Worm (Caenorhabditis elegans) whole organism, L3 larva: Measurements from ENCODE around the gene Y57G11C.20.

Experiments used
- ZK546.5 ChIP-seq: sonication (generic microtip); optimal IDR thresholded peaks from 2 replicates; lab custom pipeline; 2017; ENCODE audit warnings: missing biosample characterization, missing genetic modification characterization
- ama-1 ChIP-seq: fragments of 150-350 bp; optimal IDR thresholded peaks from 2 replicates; lab custom pipeline; 2018
- ceh-16 ChIP-seq: sonication (generic microtip); optimal IDR thresholded peaks from 2 replicates; lab custom pipeline; 2017; ENCODE audit warnings: missing biosample characterization, missing genetic modification characterization
- ceh-28 ChIP-seq: fragments of 150-350 bp; optimal IDR thresholded peaks from 2 replicates; lab custom pipeline; 2014; ENCODE audit warnings: missing biosample characterization, missing genetic modification reagents, missing genetic modification characterization
- ceh-82 ChIP-seq: fragments of 150-350 bp; optimal IDR thresholded peaks from 2 replicates; lab custom pipeline; 2014; ENCODE audit warnings: missing biosample characterization, missing genetic modification characterization
- ceh-9 ChIP-seq: sonication (generic microtip); optimal IDR thresholded peaks from 2 replicates; lab custom pipeline; 2018; ENCODE audit warnings: missing biosample characterization, missing genetic modification characterization
- daf-12 ChIP-seq: fragments of 150-350 bp; optimal IDR thresholded peaks from 2 replicates; lab custom pipeline; 2014; ENCODE audit warnings: missing biosample characterization, missing genetic modification reagents, missing genetic modification characterization
- egl-27 ChIP-seq: sonication (generic microtip); optimal IDR thresholded peaks from 4 replicates; lab custom pipeline; 2017; ENCODE audit warnings: missing biosample characterization, missing genetic modification reagents, missing genetic modification characterization
- egl-5 ChIP-seq: fragments of 150-350 bp; optimal IDR thresholded peaks from 2 replicates; lab custom pipeline; 2017; ENCODE audit warnings: missing biosample characterization, missing genetic modification reagents, missing genetic modification characterization, inconsistent platforms
- elt-1 ChIP-seq: fragments of 150-350 bp; optimal IDR thresholded peaks from 2 replicates; lab custom pipeline; 2014; ENCODE audit warnings: missing biosample characterization, missing genetic modification characterization
- elt-2 ChIP-seq: sonication (generic microtip); optimal IDR thresholded peaks from 2 replicates; lab custom pipeline; 2016; ENCODE audit warnings: missing genetic modification reagents, mild to moderate bottlenecking, missing genetic modification characterization, missing compliant biosample characterization
- eor-1 ChIP-seq, 2 experiments: fragments of 150-350 bp; optimal IDR thresholded peaks; 2 replicates each; lab custom pipeline; 2014 to 2018; ENCODE audit warnings: missing biosample characterization in 2 of 2, missing genetic modification characterization in 2 of 2
- fkh-10 ChIP-seq: sonication (generic microtip); optimal IDR thresholded peaks from 2 replicates; lab custom pipeline; 2017; ENCODE audit warnings: missing biosample characterization, missing genetic modification reagents, missing genetic modification characterization
- fkh-2 ChIP-seq: fragments of 150-350 bp; optimal IDR thresholded peaks from 2 replicates; lab custom pipeline; 2014; ENCODE audit warnings: missing biosample characterization, missing genetic modification reagents, missing genetic modification characterization
- fos-1 ChIP-seq: fragments of 150-350 bp; optimal IDR thresholded peaks from 2 replicates; lab custom pipeline; 2014; ENCODE audit warnings: missing biosample characterization, missing genetic modification characterization
- hmg-11 ChIP-seq: sonication (generic microtip); optimal IDR thresholded peaks from 2 replicates; lab custom pipeline; 2016; ENCODE audit warnings: missing genetic modification characterization, missing compliant biosample characterization
- jun-1 ChIP-seq: fragments of 150-350 bp; optimal IDR thresholded peaks from 2 replicates; lab custom pipeline; 2014; ENCODE audit warnings: missing biosample characterization, missing genetic modification reagents, missing genetic modification characterization
- lin-39 ChIP-seq: fragments of 150-350 bp; optimal IDR thresholded peaks from 2 replicates; lab custom pipeline; 2018; ENCODE audit warnings: missing biosample characterization, missing genetic modification reagents, missing genetic modification characterization
- lsy-12 ChIP-seq: sonication (generic microtip); optimal IDR thresholded peaks from 2 replicates; lab custom pipeline; 2016; ENCODE audit warnings: mild to moderate bottlenecking, missing genetic modification characterization, missing compliant biosample characterization
- mdl-1 ChIP-seq: fragments of 150-350 bp; optimal IDR thresholded peaks from 2 replicates; lab custom pipeline; 2014; ENCODE audit warnings: missing biosample characterization, missing genetic modification characterization
- mml-1 ChIP-seq: fragments of 150-350 bp; sonication (generic microtip); optimal IDR thresholded peaks from 3 replicates; lab custom pipeline; 2014; ENCODE audit warnings: missing biosample characterization, missing genetic modification characterization
- nfya-1 ChIP-seq: sonication (generic microtip); optimal IDR thresholded peaks from 2 replicates; lab custom pipeline; 2017; ENCODE audit warnings: missing genetic modification characterization, mild to moderate bottlenecking, missing compliant biosample characterization, antibody characterized with exemption, moderate library complexity; ENCODE audit not compliant: insufficient read depth
- nhr-11 ChIP-seq: fragments of 150-350 bp; optimal IDR thresholded peaks from 2 replicates; lab custom pipeline; 2014; ENCODE audit warnings: missing biosample characterization, missing genetic modification characterization
- nhr-12 ChIP-seq: fragments of 150-350 bp; optimal IDR thresholded peaks from 2 replicates; lab custom pipeline; 2014; ENCODE audit warnings: missing biosample characterization, missing genetic modification characterization
- nhr-237 ChIP-seq: fragments of 150-350 bp; optimal IDR thresholded peaks from 2 replicates; lab custom pipeline; 2014; ENCODE audit warnings: missing biosample characterization, missing genetic modification characterization
- nhr-25 ChIP-seq: sonication (generic microtip); optimal IDR thresholded peaks from 2 replicates; lab custom pipeline; 2017; ENCODE audit warnings: missing biosample characterization, missing genetic modification characterization
- nhr-28 ChIP-seq: fragments of 150-350 bp; optimal IDR thresholded peaks from 2 replicates; lab custom pipeline; 2014; ENCODE audit warnings: missing biosample characterization, missing genetic modification characterization
- nhr-43 ChIP-seq: sonication (generic microtip); optimal IDR thresholded peaks from 2 replicates; lab custom pipeline; 2016; ENCODE audit warnings: mild to moderate bottlenecking, missing genetic modification characterization, missing compliant biosample characterization; ENCODE audit not compliant: poor library complexity, severe bottlenecking
- nhr-67 ChIP-seq: fragments of 150-350 bp; optimal IDR thresholded peaks from 2 replicates; lab custom pipeline; 2014; ENCODE audit warnings: missing biosample characterization, missing genetic modification characterization
- nhr-76 ChIP-seq: fragments of 150-350 bp; sonication (generic microtip); optimal IDR thresholded peaks from 5 replicates; lab custom pipeline; 2014; ENCODE audit warnings: missing biosample characterization, missing genetic modification characterization
- nhr-77 ChIP-seq: fragments of 150-350 bp; optimal IDR thresholded peaks from 2 replicates; lab custom pipeline; 2014; ENCODE audit warnings: missing biosample characterization, missing genetic modification characterization
- pha-4 ChIP-seq: fragments of 150-350 bp; optimal IDR thresholded peaks from 2 replicates; lab custom pipeline; 2014; ENCODE audit warnings: missing biosample characterization, missing genetic modification reagents, missing genetic modification characterization
- pqm-1 ChIP-seq: fragments of 150-350 bp; optimal IDR thresholded peaks from 2 replicates; lab custom pipeline; 2017; ENCODE audit warnings: missing biosample characterization, missing genetic modification characterization, inconsistent platforms
- sea-2 ChIP-seq: fragments of 150-350 bp; sonication (generic microtip); optimal IDR thresholded peaks from 4 replicates; lab custom pipeline; 2014; ENCODE audit warnings: missing biosample characterization, missing genetic modification reagents, missing genetic modification characterization
- skn-1 ChIP-seq: fragments of 150-350 bp; optimal IDR thresholded peaks from 2 replicates; lab custom pipeline; 2014; ENCODE audit warnings: missing biosample characterization, missing genetic modification characterization
- snpc-4 ChIP-seq: fragments of 150-350 bp; optimal IDR thresholded peaks from 2 replicates; lab custom pipeline; 2014; ENCODE audit warnings: missing biosample characterization, missing genetic modification characterization
- tbx-2 ChIP-seq: sonication (generic microtip); optimal IDR thresholded peaks from 2 replicates; lab custom pipeline; 2016; ENCODE audit warnings: mild to moderate bottlenecking, missing genetic modification characterization, missing compliant biosample characterization
- unc-39 ChIP-seq: sonication (generic microtip); optimal IDR thresholded peaks from 4 replicates; lab custom pipeline; 2017; ENCODE audit warnings: missing biosample characterization, missing genetic modification characterization
- unc-62 ChIP-seq: fragments of 150-350 bp; sonication (generic microtip); optimal IDR thresholded peaks from 4 replicates; lab custom pipeline; 2014; ENCODE audit warnings: missing biosample characterization, missing genetic modification reagents, missing genetic modification characterization
- zag-1 ChIP-seq: fragments of 150-350 bp; optimal IDR thresholded peaks from 2 replicates; lab custom pipeline; 2014; ENCODE audit warnings: missing biosample characterization, missing genetic modification characterization
- ztf-11 ChIP-seq: fragments of 150-350 bp; optimal IDR thresholded peaks from 2 replicates; lab custom pipeline; 2014; ENCODE audit warnings: missing biosample characterization, missing genetic modification characterization
- ztf-4 ChIP-seq: fragments of 150-350 bp; optimal IDR thresholded peaks from 2 replicates; lab custom pipeline; 2014; ENCODE audit warnings: missing biosample characterization, missing genetic modification characterization

Y57G11C.20 gene

ce11 chrIV:14806903-14807302 is 36.3 kb upstream of the Y57G11C.20 start, which contains the start of gene oig-5:
Gene oig-5 (plus strand): TSS chrIV:14807203.
- TF ChIP-seq nhr-43 (tag; lab: Kevin White, UChicago) = no peak
- no peak for TF ChIP-seq mml-1
- TF ChIP-seq lin-39 (tag; lab: Kevin White, UChicago) = peak; percentile 3
- no peak for TF ChIP-seq nhr-28 (tag; lab: Kevin White, UChicago)
- no peak for TF ChIP-seq ceh-28 (tag; lab: Kevin White, UChicago)
- TF ChIP-seq, all 47 proteins: peak for 1

- TF ChIP-seq nhr-28 (tag; lab: Kevin White, UChicago) = no peak
Measured at ce11 chrIV:14816288-14816687, 26.9 kb upstream of the Y57G11C.20 start, which contains the start of gene Y57G11C.46. Gene Y57G11C.46 (minus strand): TSS chrIV:14816388.

DNA sequence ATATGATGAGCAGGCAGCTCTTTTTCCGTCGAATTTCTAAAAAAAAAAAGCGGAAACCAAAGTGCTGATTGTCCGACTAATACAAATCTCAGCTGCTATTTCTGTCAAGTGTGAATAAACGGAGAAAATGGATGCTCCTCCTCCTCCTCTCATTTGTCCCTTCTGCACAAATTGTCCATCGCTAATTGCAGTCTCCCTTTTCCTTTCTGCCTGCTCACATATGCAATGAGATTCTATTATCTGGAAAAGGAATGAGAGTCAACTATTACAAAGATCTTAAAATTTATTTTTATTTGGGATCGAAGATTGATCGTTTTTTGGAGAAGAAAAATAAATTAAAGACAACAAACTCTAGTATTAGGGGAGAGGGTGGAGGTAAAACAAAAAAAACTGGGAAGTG is 20.9 kb upstream of the Y57G11C.20 start:
- TF ChIP-seq ama-1 (lab: Kevin White, UChicago) (peak; percentile 62), snpc-4 (tag; lab: Kevin White, UChicago) (no peak), skn-1 (peak; percentile 9), ceh-82 (peak; percentile 3), tbx-2 (no peak), pqm-1 (tag; lab: Kevin White, UChicago) (peak; percentile 14), nhr-43 (tag; lab: Kevin White, UChicago) (peak; percentile 50)

DNA sequence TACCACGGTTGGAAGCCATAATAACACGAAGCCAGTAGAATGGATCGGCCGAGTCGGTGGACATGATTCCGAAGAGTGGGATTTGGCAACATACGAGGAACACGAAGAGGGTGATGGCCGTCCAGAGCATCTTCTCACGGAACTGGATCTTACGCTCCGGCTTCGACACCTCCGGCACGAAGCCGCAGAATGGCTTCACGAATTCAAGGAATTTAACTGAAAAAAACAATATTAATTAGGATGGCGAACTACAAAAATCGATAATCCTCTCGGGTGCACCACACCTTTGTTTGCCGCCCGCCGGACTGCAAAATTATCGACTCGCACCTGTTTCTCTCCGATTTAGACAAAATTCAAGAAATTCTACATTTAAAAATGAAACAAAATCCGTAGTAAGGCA is 19.0 kb upstream of the Y57G11C.20 start:
- TF ChIP-seq ceh-16 (tag; lab: Kevin White, UChicago) (no peak), unc-62 (GFP tag; lab: Kevin White, UChicago) (no peak), nhr-25 (no peak), pqm-1 (tag; lab: Kevin White, UChicago) (no peak), nhr-43 (tag; lab: Kevin White, UChicago) (no peak), mml-1 (no peak), ZK546.5 (tag; lab: Kevin White, UChicago) (no peak), ztf-11 (tag; lab: Kevin White, UChicago) (no peak), pha-4 (tag; lab: Kevin White, UChicago) (no peak), nhr-77 (tag; lab: Kevin White, UChicago) (no peak), nhr-28 (tag; lab: Kevin White, UChicago) (no peak), hmg-11 (no peak), elt-1 (tag; lab: Kevin White, UChicago) (no peak), nfya-1 (tag; lab: Kevin White, UChicago) (no peak), eor-1 (tag; optimal IDR thresholded peaks at IDR 0.05; lab: Kevin White, UChicago) (no peak), nhr-76 (tag; lab: Kevin White, UChicago) (no peak), fkh-2 (tag; lab: Kevin White, UChicago) (no peak), sea-2 (GFP tag; lab: Kevin White, UChicago) (no peak)
- TF ChIP-seq, all 47 proteins: peak for 0

- TF ChIP-seq egl-5 = no peak
- TF ChIP-seq ceh-16 (tag; lab: Kevin White, UChicago) = no peak
- TF ChIP-seq fkh-10 (GFP tag; lab: Kevin White, UChicago) = peak; percentile 32
- TF ChIP-seq elt-2 (tag; lab: Kevin White, UChicago) = peak; percentile 61
- TF ChIP-seq fos-1 (tag; lab: Kevin White, UChicago) = no peak
- TF ChIP-seq egl-27 (tag; lab: Kevin White, UChicago) = no peak
- TF ChIP-seq nhr-67 (tag; lab: Kevin White, UChicago) = no peak
- no peak for TF ChIP-seq ama-1 (lab: Kevin White, UChicago)
- TF ChIP-seq jun-1 = peak; percentile 69
- no peak for TF ChIP-seq unc-62 (GFP tag; lab: Kevin White, UChicago)
- no peak for TF ChIP-seq nhr-237
- peak; percentile 53 for TF ChIP-seq zag-1 (tag; lab: Kevin White, UChicago)
- TF ChIP-seq skn-1 = peak; percentile 65
- no peak for TF ChIP-seq mml-1
- TF ChIP-seq ceh-28 (tag; lab: Kevin White, UChicago) = peak; percentile 41
- TF ChIP-seq nhr-28 (tag; lab: Kevin White, UChicago) = no peak
- TF ChIP-seq ZK546.5 (tag; lab: Kevin White, UChicago) = no peak
- TF ChIP-seq nhr-11 (tag; lab: Kevin White, UChicago) = no peak
- peak; percentile 65 for TF ChIP-seq nhr-25
- peak; percentile 40 for TF ChIP-seq nhr-43 (tag; lab: Kevin White, UChicago)
- peak; percentile 41 for TF ChIP-seq tbx-2
- no peak for TF ChIP-seq sea-2 (GFP tag; lab: Kevin White, UChicago)
- peak; percentile 21 for TF ChIP-seq mdl-1 (tag; lab: Kevin White, UChicago)
- peak; percentile 53 for TF ChIP-seq ceh-82
- TF ChIP-seq lsy-12 = peak; percentile 79
- no peak for TF ChIP-seq nhr-77 (tag; lab: Kevin White, UChicago)
- TF ChIP-seq nhr-76 (tag; lab: Kevin White, UChicago) = no peak
- TF ChIP-seq unc-39 (tag; lab: Kevin White, UChicago) = no peak
- no peak for TF ChIP-seq fkh-2 (tag; lab: Kevin White, UChicago)
- TF ChIP-seq daf-12 (tag; lab: Kevin White, UChicago) = no peak
- TF ChIP-seq snpc-4 (tag; lab: Kevin White, UChicago) = peak; percentile 75
- TF ChIP-seq ceh-9 (tag; lab: Kevin White, UChicago) = no peak
- no peak for TF ChIP-seq ztf-4
- TF ChIP-seq lin-39 (tag; lab: Kevin White, UChicago) = peak; percentile 64
- no peak for TF ChIP-seq nhr-12
Measured at ce11 chrIV:14824878-14825352, 18.2 kb upstream of the Y57G11C.20 start, which contains the start of gene sec-61.A. Gene sec-61.A (minus strand): TSS chrIV:14825264.
